Worm (Caenorhabditis elegans) whole organism, late embryonic: ENCODE data around the gene ZK856.14.

Experiments used
- C08G9.2 ChIP-seq: sonication (generic microtip); optimal IDR thresholded peaks from 2 replicates; lab custom pipeline; 2016; ENCODE audit warnings: mild to moderate bottlenecking, missing genetic modification characterization, moderate library complexity, missing compliant biosample characterization
- K02D7.2 ChIP-seq: sonication (generic microtip); optimal IDR thresholded peaks from 2 replicates; lab custom pipeline; 2017; ENCODE audit warnings: mild to moderate bottlenecking, missing genetic modification characterization, missing compliant biosample characterization
- K09A11.1 ChIP-seq: sonication (generic microtip); optimal IDR thresholded peaks from 2 replicates; lab custom pipeline; 2017; ENCODE audit warnings: antibody characterized with exemption, mild to moderate bottlenecking, missing genetic modification characterization, missing compliant biosample characterization; ENCODE audit not compliant: insufficient read depth
- T23F11.4 ChIP-seq: fragments of 200-800 bp; sonication (Bioruptor generic); optimal IDR thresholded peaks from 2 replicates; lab custom pipeline; 2018; ENCODE audit warnings: mild to moderate bottlenecking, missing genetic modification characterization, missing compliant biosample characterization
- ahr-1 ChIP-seq: sonication (generic microtip); optimal IDR thresholded peaks from 2 replicates; lab custom pipeline; 2016; ENCODE audit warnings: missing genetic modification characterization, missing compliant biosample characterization
- ama-1 ChIP-seq: fragments of 150-350 bp; optimal IDR thresholded peaks from 2 replicates; lab custom pipeline; 2014
- ceh-2 ChIP-seq: sonication (generic microtip); optimal IDR thresholded peaks from 2 replicates; lab custom pipeline; 2016; ENCODE audit warnings: missing genotype, missing genetic modification characterization, missing compliant biosample characterization
- ceh-22 ChIP-seq: sonication (generic microtip); optimal IDR thresholded peaks from 2 replicates; lab custom pipeline; 2017; ENCODE audit warnings: missing biosample characterization, missing genetic modification characterization
- ceh-24 ChIP-seq: sonication (generic microtip); optimal IDR thresholded peaks from 2 replicates; lab custom pipeline; 2016; ENCODE audit warnings: mild to moderate bottlenecking, missing genetic modification characterization, missing compliant biosample characterization
- ceh-30 ChIP-seq: fragments of 150-350 bp; optimal IDR thresholded peaks from 2 replicates; lab custom pipeline; 2014; ENCODE audit warnings: missing biosample characterization, missing genetic modification characterization
- ceh-31 ChIP-seq: sonication (generic microtip); optimal IDR thresholded peaks from 2 replicates; lab custom pipeline; 2016; ENCODE audit warnings: missing genetic modification characterization, missing compliant biosample characterization
- ceh-34 ChIP-seq: sonication (generic microtip); optimal IDR thresholded peaks from 2 replicates; lab custom pipeline; 2016; ENCODE audit warnings: mild to moderate bottlenecking, missing genetic modification characterization, missing compliant biosample characterization
- ceh-45 ChIP-seq: fragments of 200-800 bp; sonication (Bioruptor generic); IDR thresholded peaks from 2 replicates; pipeline ENCODE4 v1.3.6; 2022; ENCODE audit warnings: missing genetic modification reagents, missing genetic modification characterization, missing compliant biosample characterization
- ceh-9 ChIP-seq: sonication (generic microtip); optimal IDR thresholded peaks from 2 replicates; lab custom pipeline; 2016; ENCODE audit warnings: mild to moderate bottlenecking, missing genetic modification characterization, inconsistent platforms, missing compliant biosample characterization
- che-1 ChIP-seq: sonication (generic microtip); optimal IDR thresholded peaks from 2 replicates; lab custom pipeline; 2016; ENCODE audit warnings: mild to moderate bottlenecking, missing genetic modification characterization, missing compliant biosample characterization
- dmd-4 ChIP-seq: sonication (generic microtip); optimal IDR thresholded peaks from 2 replicates; lab custom pipeline; 2016; ENCODE audit warnings: borderline replicate concordance, missing genetic modification characterization, missing compliant biosample characterization
- dve-1 ChIP-seq: sonication (generic microtip); optimal IDR thresholded peaks from 2 replicates; lab custom pipeline; 2017; ENCODE audit warnings: antibody characterized with exemption, mild to moderate bottlenecking, missing genetic modification characterization, missing compliant biosample characterization
- elt-2 ChIP-seq: sonication (generic microtip); optimal IDR thresholded peaks from 2 replicates; lab custom pipeline; 2016; ENCODE audit warnings: missing genetic modification reagents, missing genetic modification characterization, missing compliant biosample characterization
- elt-4 ChIP-seq: sonication (generic microtip); optimal IDR thresholded peaks from 2 replicates; lab custom pipeline; 2016; ENCODE audit warnings: missing genetic modification characterization, missing compliant biosample characterization
- ets-4 ChIP-seq: sonication (generic microtip); optimal IDR thresholded peaks from 2 replicates; lab custom pipeline; 2016; ENCODE audit warnings: missing genetic modification characterization, missing compliant biosample characterization
- eyg-1 ChIP-seq: sonication (generic microtip); optimal IDR thresholded peaks from 2 replicates; lab custom pipeline; 2016; ENCODE audit warnings: missing genotype, missing genetic modification characterization, missing compliant biosample characterization
- fkh-10 ChIP-seq: fragments of 150-350 bp; optimal IDR thresholded peaks from 2 replicates; lab custom pipeline; 2014; ENCODE audit warnings: missing biosample characterization, missing genetic modification reagents, missing genetic modification characterization
- gmeb-2 ChIP-seq: sonication (generic microtip); optimal IDR thresholded peaks from 2 replicates; lab custom pipeline; 2016; ENCODE audit warnings: missing genetic modification characterization, inconsistent platforms, missing compliant biosample characterization
- hlh-13 ChIP-seq: fragments of 200-800 bp; sonication (Bioruptor generic); optimal IDR thresholded peaks from 2 replicates; lab custom pipeline; 2018; ENCODE audit warnings: mild to moderate bottlenecking, missing genetic modification characterization, missing compliant biosample characterization
- hlh-30 ChIP-seq: sonication (generic microtip); optimal IDR thresholded peaks from 2 replicates; lab custom pipeline; 2017; ENCODE audit warnings: antibody characterized with exemption, missing genetic modification characterization, missing compliant biosample characterization; ENCODE audit not compliant: insufficient read depth
- hlh-8 ChIP-seq: sonication (generic microtip); optimal IDR thresholded peaks from 2 replicates; lab custom pipeline; 2016; ENCODE audit warnings: missing genotype, missing genetic modification characterization, missing compliant biosample characterization
- lin-11 ChIP-seq: fragments of 200-800 bp; sonication (Bioruptor generic); optimal IDR thresholded peaks from 2 replicates; lab custom pipeline; 2018; ENCODE audit warnings: mild to moderate bottlenecking, missing genetic modification characterization, missing compliant biosample characterization
- mec-3 ChIP-seq: sonication (generic microtip); optimal IDR thresholded peaks from 2 replicates; lab custom pipeline; 2016; ENCODE audit warnings: borderline replicate concordance, missing genetic modification characterization, missing compliant biosample characterization
- nhr-11 ChIP-seq: fragments of 150-350 bp; optimal IDR thresholded peaks from 2 replicates; lab custom pipeline; 2014; ENCODE audit warnings: missing biosample characterization, missing genetic modification characterization
- nhr-232 ChIP-seq: sonication (generic microtip); optimal IDR thresholded peaks from 2 replicates; lab custom pipeline; 2016; ENCODE audit warnings: missing genetic modification characterization, missing compliant biosample characterization
- odd-2 ChIP-seq: sonication (generic microtip); optimal IDR thresholded peaks from 2 replicates; lab custom pipeline; 2017; ENCODE audit warnings: antibody characterized with exemption, mild to moderate bottlenecking, missing genetic modification characterization, missing compliant biosample characterization
- pax-1 ChIP-seq: fragments of 150-350 bp; optimal IDR thresholded peaks from 2 replicates; lab custom pipeline; 2014; ENCODE audit warnings: missing biosample characterization, missing genetic modification characterization
- pha-2 ChIP-seq: sonication (generic microtip); optimal IDR thresholded peaks from 2 replicates; lab custom pipeline; 2017; ENCODE audit warnings: mild to moderate bottlenecking, missing genetic modification characterization, missing compliant biosample characterization
- ref-2 ChIP-seq: sonication (generic microtip); optimal IDR thresholded peaks from 2 replicates; lab custom pipeline; 2016; ENCODE audit warnings: missing genetic modification characterization, missing compliant biosample characterization
- rnt-1 ChIP-seq: sonication (generic microtip); optimal IDR thresholded peaks from 2 replicates; lab custom pipeline; 2016; ENCODE audit warnings: missing genetic modification characterization, missing compliant biosample characterization
- sox-2 ChIP-seq: fragments of 200-800 bp; sonication (Bioruptor generic); IDR thresholded peaks from 2 replicates; pipeline ENCODE4 v1.3.6; 2022; ENCODE audit warnings: missing genetic modification reagents, missing genetic modification characterization, missing compliant biosample characterization
- sox-4 ChIP-seq: sonication (generic microtip); optimal IDR thresholded peaks from 2 replicates; lab custom pipeline; 2017; ENCODE audit warnings: mild to moderate bottlenecking, missing genetic modification characterization, inconsistent platforms, missing compliant biosample characterization
- syd-9 ChIP-seq: sonication (generic microtip); optimal IDR thresholded peaks from 2 replicates; lab custom pipeline; 2016; ENCODE audit warnings: mild to moderate bottlenecking, missing genetic modification characterization, moderate library complexity, missing compliant biosample characterization
- tbx-7 ChIP-seq: sonication (generic microtip); optimal IDR thresholded peaks from 2 replicates; lab custom pipeline; 2016; ENCODE audit warnings: missing genotype, missing genetic modification characterization, missing compliant biosample characterization
- unc-42 ChIP-seq: sonication (generic microtip); optimal IDR thresholded peaks from 2 replicates; lab custom pipeline; 2016; ENCODE audit warnings: missing genotype, missing genetic modification characterization, missing compliant biosample characterization
- ztf-16 ChIP-seq: sonication (generic microtip); optimal IDR thresholded peaks from 2 replicates; lab custom pipeline; 2017; ENCODE audit warnings: missing genetic modification characterization, missing compliant biosample characterization

The ZK856.14 gene

DNA sequence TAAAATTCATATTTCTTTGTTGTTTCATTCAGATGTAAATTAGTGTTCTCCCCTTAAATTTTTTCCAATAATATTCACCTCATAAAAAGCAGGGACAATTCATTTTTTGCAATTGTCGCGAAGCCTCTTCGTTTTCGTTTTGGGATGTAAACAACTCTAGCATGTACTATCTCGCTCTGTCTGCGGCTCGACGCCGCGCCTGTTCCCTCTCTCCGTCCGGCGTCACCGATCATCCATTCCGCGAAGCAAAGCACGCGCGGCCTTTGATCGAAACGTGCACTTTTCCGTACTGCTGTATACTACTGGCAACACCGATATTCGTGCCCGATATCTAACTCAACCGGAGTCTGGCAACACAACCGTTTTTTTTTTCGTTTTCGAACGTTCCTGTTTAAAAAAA lies 30.1 kb downstream of the ZK856.14 start:
- TF ChIP-seq eyg-1 (no peak), ceh-24 (tag; lab: Kevin White, UChicago) (no peak)
- TF ChIP-seq, all 69 proteins: peak for 0

DNA sequence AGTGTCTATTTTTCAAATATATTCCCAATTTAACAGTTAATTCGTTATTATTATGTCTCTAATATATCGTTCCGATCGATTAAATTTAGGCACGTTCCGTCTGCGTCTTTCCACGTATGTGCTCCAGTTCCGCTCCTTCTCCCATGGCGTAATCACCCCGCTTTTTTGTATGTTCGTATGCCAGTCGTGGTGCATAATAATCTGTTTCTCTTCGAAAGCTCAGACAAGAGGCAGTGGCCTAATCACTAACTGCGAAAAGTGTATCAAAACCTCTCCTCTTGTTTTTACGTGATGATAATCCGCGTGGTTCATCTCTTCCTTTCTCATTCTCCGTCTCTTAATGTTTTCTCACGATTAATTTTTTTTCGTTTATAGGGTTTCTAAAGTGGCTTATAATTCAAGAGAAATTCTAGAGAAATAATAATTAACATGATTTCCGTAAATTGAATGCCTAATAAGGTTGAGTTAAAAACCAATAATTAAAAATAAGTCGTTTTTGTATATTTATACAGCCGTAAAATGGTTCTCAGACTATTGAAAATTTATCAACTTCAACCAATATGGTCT lies 30.9 kb downstream of the ZK856.14 start:
- TF ChIP-seq unc-42, result no peak
- no peak for TF ChIP-seq dmd-4 (tag; lab: Kevin White, UChicago)
- TF ChIP-seq gmeb-2, result no peak
- TF ChIP-seq ref-2 (tag; lab: Kevin White, UChicago), result no peak
- no peak for TF ChIP-seq ets-4 (tag; lab: Kevin White, UChicago)
- no peak for TF ChIP-seq K09A11.1 (tag; lab: Kevin White, UChicago)
- no peak for TF ChIP-seq eyg-1
- no peak for TF ChIP-seq K02D7.2
- no peak for TF ChIP-seq C08G9.2 (tag; lab: Kevin White, UChicago)
- no peak for TF ChIP-seq elt-2 (tag; lab: Kevin White, UChicago)
- no peak for TF ChIP-seq pax-1

DNA sequence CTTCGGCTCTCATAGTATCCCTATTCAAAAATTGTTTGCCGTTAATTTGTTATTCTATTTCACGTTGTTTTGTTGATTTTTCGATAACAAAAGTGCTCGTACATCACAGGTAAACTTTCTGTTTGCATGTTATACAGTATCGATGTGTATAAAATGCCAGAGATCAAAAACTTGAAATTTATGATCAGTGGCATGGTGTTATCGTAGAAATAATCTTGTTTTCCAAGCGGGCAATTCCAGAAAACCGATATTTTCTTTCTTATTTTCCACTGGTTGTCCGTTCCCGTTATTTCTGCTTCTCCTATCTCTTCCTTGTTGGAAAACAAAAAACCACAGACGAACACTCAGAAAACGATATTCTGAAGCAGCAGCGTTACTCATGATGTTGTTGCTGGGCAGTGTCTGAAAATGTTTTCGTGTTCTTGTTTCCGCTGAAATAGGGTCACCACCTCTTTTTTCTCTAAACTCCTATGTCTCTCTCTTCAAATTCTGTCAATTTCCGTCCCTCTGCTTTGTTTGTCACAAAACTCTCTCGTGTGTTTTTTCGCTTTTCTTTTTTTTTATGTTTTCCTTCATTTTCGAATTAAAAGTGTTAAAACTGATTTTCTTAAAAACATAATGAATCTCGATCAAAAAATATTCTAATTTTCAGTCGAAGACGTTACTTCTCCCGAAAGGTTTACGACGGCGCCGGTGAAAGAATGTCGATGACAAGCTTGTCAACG lies 31.6 kb downstream of the ZK856.14 start, which contains the start of gene akt-1:
akt-1 (plus strand) TSS at position 651 of the 725 bp plus-strand sequence.
- TF ChIP-seq nhr-232 (tag; lab: Kevin White, UChicago), result no peak
- no peak for TF ChIP-seq rnt-1 (tag; lab: Kevin White, UChicago)
- no peak for TF ChIP-seq nhr-11 (tag; lab: Kevin White, UChicago)
- no peak for TF ChIP-seq sox-4 (tag; lab: Kevin White, UChicago)
- no peak for TF ChIP-seq ztf-16 (tag; lab: Kevin White, UChicago)
- no peak for TF ChIP-seq ceh-45 (GFP tag; lab: Robert Waterston, UW)
- TF ChIP-seq ceh-9 (tag; lab: Kevin White, UChicago), result no peak
- TF ChIP-seq ceh-22 (tag; lab: Kevin White, UChicago), result no peak
- TF ChIP-seq dve-1 (tag; lab: Kevin White, UChicago), result no peak
- no peak for TF ChIP-seq elt-4 (tag; lab: Kevin White, UChicago)
- no peak for TF ChIP-seq hlh-30
- TF ChIP-seq fkh-10 (GFP tag; lab: Kevin White, UChicago), result no peak
- TF ChIP-seq syd-9 (tag; lab: Kevin White, UChicago), result no peak
- no peak for TF ChIP-seq hlh-13 (GFP tag; lab: Kevin White, UChicago)
- TF ChIP-seq ahr-1 (tag; lab: Kevin White, UChicago), result no peak
- no peak for TF ChIP-seq odd-2 (tag; lab: Kevin White, UChicago)
- TF ChIP-seq che-1 (tag; lab: Kevin White, UChicago), result no peak
- no peak for TF ChIP-seq pha-2 (tag; lab: Kevin White, UChicago)
- no peak for TF ChIP-seq sox-2

DNA sequence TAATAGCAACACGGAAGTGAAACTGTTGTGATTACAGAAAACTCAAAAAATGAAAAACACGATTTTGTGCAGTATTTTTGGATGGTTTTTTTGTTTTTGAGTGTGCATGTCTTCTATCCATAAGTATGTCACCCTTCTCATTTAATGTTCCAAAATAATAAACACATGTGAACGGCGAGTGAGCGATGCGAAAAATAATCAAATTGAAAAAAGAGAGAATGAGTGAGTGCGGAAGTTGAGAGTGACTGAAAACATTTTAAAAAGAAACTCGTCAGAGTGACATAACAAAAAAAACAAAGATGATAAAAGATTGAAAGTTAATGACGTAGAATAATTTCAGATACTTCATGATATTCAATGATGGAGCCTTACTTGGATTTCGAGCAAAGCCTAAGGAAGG lies 32.7 kb downstream of the ZK856.14 start:
- TF ChIP-seq pha-2 (tag; lab: Kevin White, UChicago) (no peak), ceh-30 (tag; lab: Kevin White, UChicago) (no peak), elt-2 (tag; lab: Kevin White, UChicago) (no peak), nhr-232 (tag; lab: Kevin White, UChicago) (no peak), ceh-2 (tag; lab: Kevin White, UChicago) (no peak), hlh-8 (no peak), ets-4 (tag; lab: Kevin White, UChicago) (no peak), lin-11 (tag; lab: Kevin White, UChicago) (no peak), T23F11.4 (no peak), K02D7.2 (no peak), ceh-34 (tag; lab: Kevin White, UChicago) (no peak), ceh-22 (tag; lab: Kevin White, UChicago) (no peak), hlh-13 (GFP tag; lab: Kevin White, UChicago) (no peak), ama-1 (lab: Kevin White, UChicago) (no peak), ceh-24 (tag; lab: Kevin White, UChicago) (no peak), mec-3 (tag; lab: Kevin White, UChicago) (no peak), ceh-31 (tag; lab: Kevin White, UChicago) (no peak), tbx-7 (tag; lab: Kevin White, UChicago) (no peak), ref-2 (tag; lab: Kevin White, UChicago) (no peak)
